Worm (Caenorhabditis elegans) whole organism, young adult: ENCODE measurements around the gene pde-3.

ENCODE experiments used
- B0019.2 ChIP-seq: fragments of 200-800 bp; sonication (Bioruptor generic); conservative IDR thresholded peaks from 2 replicates; pipeline ENCODE4 v1.3.6; 2022; ENCODE audit warnings: missing genetic modification reagents, missing genetic modification characterization, missing compliant biosample characterization
- B0035.1 ChIP-seq: sonication (generic microtip); optimal IDR thresholded peaks from 2 replicates; lab custom pipeline; 2016; ENCODE audit warnings: missing genetic modification characterization, mild to moderate bottlenecking, missing compliant biosample characterization, missing genotype, missing genetic modification reagents
- B0336.3 ChIP-seq: fragments of 200-800 bp; sonication (Bioruptor generic); IDR thresholded peaks from 2 replicates; pipeline ENCODE4 v1.3.6; 2022; ENCODE audit warnings: missing genetic modification characterization, missing compliant biosample characterization
- D2030.7 ChIP-seq: fragments of 200-800 bp; sonication (Bioruptor generic); IDR thresholded peaks from 2 replicates; pipeline ENCODE4 v1.3.6; 2022; ENCODE audit warnings: missing genetic modification reagents, missing genetic modification characterization, missing compliant biosample characterization
- F33H1.4 ChIP-seq: fragments of 200-800 bp; sonication (Bioruptor generic); IDR thresholded peaks from 2 replicates; pipeline ENCODE4 v1.3.6; 2022; ENCODE audit warnings: missing genetic modification reagents, missing genetic modification characterization, missing compliant biosample characterization
- F39B2.1 ChIP-seq: fragments of 200-800 bp; sonication (Bioruptor generic); IDR thresholded peaks from 2 replicates; pipeline ENCODE4 v1.3.6; 2022; ENCODE audit warnings: missing genetic modification reagents, missing genetic modification characterization, missing compliant biosample characterization
- F55B11.4 ChIP-seq: sonication (generic microtip); optimal IDR thresholded peaks from 2 replicates; lab custom pipeline; 2016; ENCODE audit warnings: missing compliant biosample characterization, missing genetic modification characterization, borderline replicate concordance; ENCODE audit not compliant: insufficient read depth
- F57A8.1 ChIP-seq: fragments of 200-800 bp; sonication (Bioruptor generic); optimal IDR thresholded peaks from 2 replicates; lab custom pipeline; 2018; ENCODE audit warnings: mild to moderate bottlenecking, missing genetic modification characterization, moderate library complexity, missing compliant biosample characterization
- Y53G8AR.9 ChIP-seq: fragments of 200-800 bp; sonication (Bioruptor generic); conservative IDR thresholded peaks from 2 replicates; pipeline ENCODE4 v1.3.6; 2022; ENCODE audit warnings: missing genetic modification reagents, missing genetic modification characterization, missing compliant biosample characterization
- athp-1 ChIP-seq: sonication (generic microtip); optimal IDR thresholded peaks from 2 replicates; lab custom pipeline; 2017; ENCODE audit warnings: mild to moderate bottlenecking, missing genetic modification characterization, missing compliant biosample characterization
- bed-1 ChIP-seq: fragments of 200-800 bp; sonication (Bioruptor generic); IDR thresholded peaks from 2 replicates; pipeline ENCODE4 v1.3.6; 2022; ENCODE audit warnings: missing genetic modification reagents, missing genetic modification characterization, missing compliant biosample characterization
- cebp-1 ChIP-seq, 2 experiments: fragments of 200-800 bp in 1 of 2; sonication (Bioruptor generic) in 1 of 2; sonication (generic microtip) in 1 of 2; IDR thresholded peaks in 1 of 2; optimal IDR thresholded peaks in 1 of 2; 2 replicates each; pipeline versions ENCODE4 v1.3.6 to Lab custom; 2017 to 2022; ENCODE audit warnings: missing compliant biosample characterization in 2 of 2, missing genetic modification characterization in 2 of 2, mild to moderate bottlenecking in 1 of 2, missing genetic modification reagents in 1 of 2, moderate library complexity in 1 of 2
- ceh-100 ChIP-seq: fragments of 200-800 bp; sonication (Bioruptor generic); IDR thresholded peaks from 2 replicates; pipeline ENCODE4 v1.3.6; 2022; ENCODE audit warnings: missing genetic modification reagents, missing genetic modification characterization, missing compliant biosample characterization
- ceh-40 ChIP-seq: fragments of 200-800 bp; sonication (Bioruptor generic); IDR thresholded peaks from 2 replicates; pipeline ENCODE4 v1.3.6; 2022; ENCODE audit warnings: missing genetic modification characterization, missing compliant biosample characterization
- ceh-58 ChIP-seq: fragments of 200-800 bp; sonication (Bioruptor generic); IDR thresholded peaks from 2 replicates; pipeline ENCODE4 v1.3.6; 2022; ENCODE audit warnings: missing genetic modification characterization, missing compliant biosample characterization
- chd-7 ChIP-seq: sonication (generic microtip); optimal IDR thresholded peaks from 2 replicates; lab custom pipeline; 2016; ENCODE audit warnings: mild to moderate bottlenecking, missing genetic modification characterization, moderate library complexity, missing compliant biosample characterization
- die-1 ChIP-seq: sonication (generic microtip); optimal IDR thresholded peaks from 2 replicates; lab custom pipeline; 2016; ENCODE audit warnings: missing genotype, mild to moderate bottlenecking, missing genetic modification characterization, missing compliant biosample characterization
- dpff-1 ChIP-seq: sonication (generic microtip); optimal IDR thresholded peaks from 2 replicates; lab custom pipeline; 2017; ENCODE audit warnings: mild to moderate bottlenecking, missing genetic modification characterization, missing compliant biosample characterization
- efl-1 ChIP-seq: fragments of 150-350 bp; optimal IDR thresholded peaks from 2 replicates; lab custom pipeline; 2014; ENCODE audit warnings: missing biosample characterization, missing genetic modification reagents, missing genetic modification characterization
- egl-18 ChIP-seq: fragments of 200-800 bp; sonication (Bioruptor generic); IDR thresholded peaks from 2 replicates; pipeline ENCODE4 v1.3.6; 2022; ENCODE audit warnings: missing genetic modification reagents, missing genetic modification characterization, missing compliant biosample characterization
- egl-44 ChIP-seq: fragments of 200-800 bp; sonication (Bioruptor generic); IDR thresholded peaks from 2 replicates; pipeline ENCODE4 v1.3.6; 2022; ENCODE audit warnings: missing genetic modification reagents, missing genetic modification characterization, missing compliant biosample characterization
- hlh-12 ChIP-seq: sonication (generic microtip); optimal IDR thresholded peaks from 2 replicates; lab custom pipeline; 2016; ENCODE audit warnings: missing genetic modification characterization, missing compliant biosample characterization
- hmg-1.2 ChIP-seq: fragments of 200-800 bp; sonication (Bioruptor generic); IDR thresholded peaks from 2 replicates; pipeline ENCODE4 v1.3.6; 2022; ENCODE audit warnings: missing genetic modification reagents, missing genetic modification characterization, missing compliant biosample characterization
- hmg-20 ChIP-seq: fragments of 200-800 bp; sonication (Bioruptor generic); IDR thresholded peaks from 2 replicates; pipeline ENCODE4 v1.3.6; 2022; ENCODE audit warnings: missing genetic modification reagents, missing genetic modification characterization, missing compliant biosample characterization
- let-526 ChIP-seq: fragments of 200-800 bp; sonication (Bioruptor generic); IDR thresholded peaks from 2 replicates; pipeline ENCODE4 v1.3.6; 2022; ENCODE audit warnings: missing genetic modification reagents, missing genetic modification characterization, missing compliant biosample characterization
- lin-40 ChIP-seq: sonication (generic microtip); optimal IDR thresholded peaks from 2 replicates; lab custom pipeline; 2016; ENCODE audit warnings: missing genetic modification characterization, mild to moderate bottlenecking, missing compliant biosample characterization, missing genotype, missing genetic modification reagents
- mcd-1 ChIP-seq: fragments of 200-800 bp; sonication (Bioruptor generic); IDR thresholded peaks from 2 replicates; pipeline ENCODE4 v1.3.6; 2022; ENCODE audit warnings: missing genetic modification reagents, missing genetic modification characterization, missing compliant biosample characterization
- nhr-80 ChIP-seq: sonication (generic microtip); optimal IDR thresholded peaks from 2 replicates; lab custom pipeline; 2016; ENCODE audit warnings: missing genetic modification characterization, missing compliant biosample characterization
- rec-8 ChIP-seq, 2 experiments: sonication (generic microtip); optimal IDR thresholded peaks; 2 replicates each; lab custom pipeline; 2016; ENCODE audit warnings: mild to moderate bottlenecking in 2 of 2, missing genetic modification characterization in 2 of 2, missing genetic modification reagents in 2 of 2, missing genotype in 2 of 2, missing biosample characterization in 1 of 2, missing compliant biosample characterization in 1 of 2, moderate library complexity in 1 of 2
- repo-1 ChIP-seq: sonication (generic microtip); optimal IDR thresholded peaks from 2 replicates; lab custom pipeline; 2017; ENCODE audit warnings: mild to moderate bottlenecking, missing genetic modification characterization, missing compliant biosample characterization
- rpc-1 ChIP-seq, 2 experiments: fragments of 150-350 bp in 1 of 2; sonication (generic microtip) in 1 of 2; optimal IDR thresholded peaks; 2 replicates each; lab custom pipeline; 2014 to 2018; ENCODE audit warnings: missing biosample characterization in 1 of 2, missing genetic modification characterization in 1 of 2, missing genetic modification reagents in 1 of 2, missing genotype in 1 of 2
- snpc-4 ChIP-seq, 5 experiments: fragments of 150-350 bp in 1 of 5; sonication (generic microtip) in 4 of 5; optimal IDR thresholded peaks; 2 replicates each; lab custom pipeline; 2014 to 2018; ENCODE audit warnings: missing genetic modification characterization in 5 of 5, missing biosample characterization in 3 of 5, antibody characterized with exemption in 2 of 5, mild to moderate bottlenecking in 2 of 5, missing compliant biosample characterization in 2 of 5, missing genotype in 2 of 5, moderate library complexity in 2 of 5, missing genetic modification reagents in 1 of 5
- zfh-2 ChIP-seq: fragments of 200-800 bp; sonication (Bioruptor generic); conservative IDR thresholded peaks from 2 replicates; pipeline ENCODE4 v1.3.6; 2022; ENCODE audit warnings: missing genetic modification reagents, missing genetic modification characterization, missing compliant biosample characterization
- zim-3 ChIP-seq: sonication (generic microtip); optimal IDR thresholded peaks from 2 replicates; lab custom pipeline; 2017; ENCODE audit warnings: mild to moderate bottlenecking, missing genetic modification characterization, moderate library complexity, missing compliant biosample characterization
- ztf-22 ChIP-seq: fragments of 200-800 bp; sonication (Bioruptor generic); optimal IDR thresholded peaks from 2 replicates; lab custom pipeline; 2018; ENCODE audit warnings: mild to moderate bottlenecking, missing genetic modification characterization, moderate library complexity, missing compliant biosample characterization
- ztf-25 ChIP-seq: fragments of 200-800 bp; sonication (Bioruptor generic); IDR thresholded peaks from 2 replicates; pipeline ENCODE4 v1.3.6; 2022; ENCODE audit warnings: missing genetic modification reagents, missing genetic modification characterization, missing compliant biosample characterization
- ztf-26 ChIP-seq: sonication (generic microtip); optimal IDR thresholded peaks from 2 replicates; lab custom pipeline; 2017; ENCODE audit warnings: missing genetic modification characterization, missing compliant biosample characterization
- ztf-28 ChIP-seq: fragments of 200-800 bp; sonication (Bioruptor generic); IDR thresholded peaks from 2 replicates; pipeline ENCODE4 v1.3.6; 2022; ENCODE audit warnings: missing genetic modification reagents, missing genetic modification characterization, missing compliant biosample characterization

pde-3 gene

ce11 chrII:14938319-14938718 is 18.8 kb downstream of the pde-3 start:
- no peak for TF ChIP-seq snpc-4 (GFP tag; optimal IDR thresholded peaks at IDR 0.05; lab: Kevin White, UChicago)
- no peak for TF ChIP-seq snpc-4 (tag; optimal IDR thresholded peaks at IDR 0.05; lab: Kevin White, UChicago)
- TF ChIP-seq dpff-1 = no peak
- TF ChIP-seq D2030.7 = no peak
- no peak for TF ChIP-seq egl-18 (GFP tag; lab: Robert Waterston, UW)
- no peak for TF ChIP-seq ztf-22 (GFP tag; lab: Kevin White, UChicago)

DNA sequence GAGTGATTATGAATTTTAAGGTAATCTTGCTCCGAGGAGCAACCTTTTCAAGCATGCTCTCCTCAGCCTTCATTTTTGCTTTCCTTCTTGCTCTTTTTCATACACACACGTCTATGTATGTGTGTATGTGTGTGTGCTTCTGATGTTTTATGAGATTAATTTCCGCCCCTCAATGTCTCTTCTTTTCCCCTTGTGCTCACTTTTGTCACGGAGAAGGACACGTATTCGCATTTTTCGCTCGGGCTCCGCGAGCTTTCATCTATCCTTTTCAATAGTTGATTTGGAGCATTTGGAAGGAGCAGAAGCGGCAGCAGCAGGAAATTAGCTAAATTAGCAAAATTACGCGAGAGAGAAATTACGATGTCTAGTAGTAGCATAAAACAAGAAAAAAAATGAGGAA is 20.8 kb downstream of the pde-3 start:
- no peak for TF ChIP-seq ceh-100 (GFP tag; lab: Robert Waterston, UW)
- no peak for TF ChIP-seq ztf-28
- TF ChIP-seq F57A8.1 (GFP tag; lab: Kevin White, UChicago) = no peak
- no peak for TF ChIP-seq ztf-25 (GFP tag; lab: Robert Waterston, UW)
- no peak for TF ChIP-seq rpc-1 (optimal IDR thresholded peaks at IDR 0.05; lab: Kevin White, UChicago)
- no peak for TF ChIP-seq rpc-1 (tag; optimal IDR thresholded peaks at IDR 0.05; lab: Kevin White, UChicago)
- TF ChIP-seq B0035.1 (tag; lab: Kevin White, UChicago) = no peak
- no peak for TF ChIP-seq ceh-58
- no peak for TF ChIP-seq cebp-1 (GFP tag; IDR thresholded peaks at IDR 0.05; lab: Robert Waterston, UW)
- TF ChIP-seq cebp-1 (tag; optimal IDR thresholded peaks at IDR 0.05; lab: Kevin White, UChicago) = no peak
- no peak for TF ChIP-seq F39B2.1 (GFP tag; lab: Robert Waterston, UW)
- no peak for TF ChIP-seq bed-1 (GFP tag; lab: Robert Waterston, UW)
- no peak for TF ChIP-seq let-526 (GFP tag; lab: Robert Waterston, UW)
- no peak for TF ChIP-seq Y53G8AR.9 (GFP tag; lab: Robert Waterston, UW)
- TF ChIP-seq hlh-12 (tag; lab: Kevin White, UChicago) = no peak
- TF ChIP-seq egl-44 = no peak
- no peak for TF ChIP-seq lin-40 (tag; lab: Kevin White, UChicago)
- TF ChIP-seq chd-7 (tag; lab: Kevin White, UChicago) = no peak
- TF ChIP-seq rec-8 (tag; optimal IDR thresholded peaks at IDR 0.05; lab: Kevin White, UChicago) = no peak
- TF ChIP-seq zim-3 (tag; lab: Kevin White, UChicago) = no peak
- no peak for TF ChIP-seq F55B11.4
- TF ChIP-seq, all 124 proteins: peak for 0

DNA sequence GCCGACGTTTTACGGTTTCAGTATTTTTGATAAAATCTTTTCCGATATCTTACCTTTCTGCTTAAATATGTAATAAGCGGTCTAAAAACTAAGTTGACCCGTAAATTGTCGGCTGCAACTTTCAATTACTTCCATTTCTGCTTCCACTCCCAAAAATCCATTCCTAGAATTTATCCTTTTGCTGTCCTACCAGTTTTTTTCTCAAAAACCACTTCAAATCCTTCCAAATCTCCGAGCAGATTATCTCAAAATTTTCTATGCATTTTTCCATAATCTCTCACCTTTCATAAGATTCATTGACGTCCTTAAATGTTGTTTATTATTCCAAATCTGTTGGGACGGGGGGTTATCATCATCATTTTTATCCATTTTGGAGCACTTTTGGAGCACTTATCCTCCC is 21.5 kb downstream of the pde-3 start:
- TF ChIP-seq nhr-80 = no peak
- TF ChIP-seq athp-1 (tag; lab: Kevin White, UChicago) = no peak
- TF ChIP-seq zfh-2 (GFP tag; lab: Robert Waterston, UW) = no peak
- TF ChIP-seq B0336.3 (GFP tag; lab: Robert Waterston, UW) = no peak
- TF ChIP-seq hmg-1.2 (GFP tag; lab: Robert Waterston, UW) = no peak
- TF ChIP-seq die-1 (tag; lab: Kevin White, UChicago) = no peak
- no peak for TF ChIP-seq hmg-20 (GFP tag; lab: Robert Waterston, UW)
- no peak for TF ChIP-seq F55B11.4
- TF ChIP-seq ceh-40 (GFP tag; lab: Robert Waterston, UW) = no peak
- no peak for TF ChIP-seq ztf-25 (GFP tag; lab: Robert Waterston, UW)
- no peak for TF ChIP-seq efl-1 (GFP tag; lab: Kevin White, UChicago)
- TF ChIP-seq B0019.2 = no peak
- TF ChIP-seq ztf-22 (GFP tag; lab: Kevin White, UChicago) = no peak
- TF ChIP-seq ztf-26 = no peak
- no peak for TF ChIP-seq F33H1.4 (GFP tag; lab: Robert Waterston, UW)
- no peak for TF ChIP-seq mcd-1 (GFP tag; lab: Robert Waterston, UW)
- no peak for TF ChIP-seq repo-1 (tag; lab: Kevin White, UChicago)
